Fruit fly (Drosophila melanogaster): ENCODE measurements around the gene CG14736.

dm6 chr3R:12040228-12040627 is at the start of gene CG14736:
- no peak for TF ChIP-seq fu2 (GFP tag; optimal IDR thresholded peaks at IDR 0.05)
- no peak for TF ChIP-seq Max (GFP tag; optimal IDR thresholded peaks at IDR 0.05)
